Worm (Caenorhabditis elegans) whole organism, dauer: ENCODE measurements around the gene T05B9.1.

ENCODE experiments used
- unc-62 ChIP-seq: sonication (generic microtip); optimal IDR thresholded peaks from 2 replicates; lab custom pipeline; 2017; ENCODE audit warnings: missing biosample characterization, missing genetic modification reagents, missing genetic modification characterization

The T05B9.1 gene

ce11 chrII:11236274-11236673 is 24.7 kb downstream of the T05B9.1 start, which contains the start of gene cchl-1:
Gene cchl-1 (minus strand): TSS chrII:11236387.
- TF ChIP-seq unc-62 (GFP tag; lab: Kevin White, UChicago), result no peak

- TF ChIP-seq unc-62 (GFP tag; lab: Kevin White, UChicago), result no peak
These were observed 26.2 kb downstream of the T05B9.1 start, which contains the start of gene cox-15 for ce11 chrII:11234751-11235150. Gene cox-15 (minus strand): TSS chrII:11234952.

ce11 chrII:11226379-11226778 is 34.6 kb downstream of the T05B9.1 start, which contains the start of gene T06D8.2:
Gene T06D8.2 (plus strand): TSS chrII:11226679.
- no peak for TF ChIP-seq unc-62 (GFP tag; lab: Kevin White, UChicago)

- TF ChIP-seq unc-62 (GFP tag; lab: Kevin White, UChicago), result no peak
These were observed 36.9 kb downstream of the T05B9.1 start for ce11 chrII:11224045-11224481.

ce11 chrII:11221771-11222355 is 39.1 kb downstream of the T05B9.1 start, which contains the start of gene plpr-1:
Gene plpr-1 (plus strand): TSS chrII:11222305.
- no peak for TF ChIP-seq unc-62 (GFP tag; lab: Kevin White, UChicago)
